Worm (Caenorhabditis elegans): ENCODE results near the gene clec-231.

- TF ChIP-seq ama-1 (optimal IDR thresholded peaks at IDR 0.05) (no peak), F37D6.2 (tag; optimal IDR thresholded peaks at IDR 0.05) (no peak)
These were observed 48.2 kb upstream of the clec-231 start, which contains the start of gene fbxa-199 for ce11 chrV:15398728-15399127.

All from whole organism, L4 larva.